Worm (Caenorhabditis elegans): ENCODE results near the gene Y73B6BL.289.

Y73B6BL.289 gene

ce11 chrIV:6323654-6324224 lies 23.6 kb upstream of the Y73B6BL.289 start, which contains the start of gene sqd-1 (continued):
- TF ChIP-seq F10B5.3 (tag; optimal IDR thresholded peaks at IDR 0.05) (peak; percentile 88), dmd-8 (GFP tag; IDR thresholded peaks at IDR 0.05) (peak; percentile 53; the same call in 1 of the 2 replicates), nhr-48 (tag; optimal IDR thresholded peaks at IDR 0.05) (peak; percentile 87), Y75B8A.6 (GFP tag; IDR thresholded peaks at IDR 0.05) (peak; percentile 88), daf-12 (tag; optimal IDR thresholded peaks at IDR 0.05) (no peak), ceh-20 (GFP tag; IDR thresholded peaks at IDR 0.05) (peak; percentile 93), F26F4.8 (GFP tag; conservative IDR thresholded peaks at IDR 0.05) (no peak), zip-2 (tag; optimal IDR thresholded peaks at IDR 0.05) (peak; percentile 53), nhr-111 (GFP tag; optimal IDR thresholded peaks at IDR 0.05) (peak; percentile 64), mep-1 (tag; optimal IDR thresholded peaks at IDR 0.05) (peak; percentile 96), pqm-1 (tag; optimal IDR thresholded peaks at IDR 0.05) (no peak), gei-8 (GFP tag; optimal IDR thresholded peaks at IDR 0.05) (peak; percentile 58), mxl-2 (GFP tag; conservative IDR thresholded peaks at IDR 0.05) (no peak), ztf-7 (tag; optimal IDR thresholded peaks at IDR 0.05) (peak; percentile 87), dve-1 (tag; optimal IDR thresholded peaks at IDR 0.05; ENCODE audit: insufficient read depth) (peak; percentile 99), sdz-12 (GFP tag; optimal IDR thresholded peaks at IDR 0.05) (peak; percentile 70), hmg-1.1 (GFP tag; IDR thresholded peaks at IDR 0.05) (peak; percentile 96), lin-29 (GFP tag; IDR thresholded peaks at IDR 0.05) (peak; percentile 85), nhr-11 (tag; optimal IDR thresholded peaks at IDR 0.05) (peak; percentile 95), lin-15B (tag; optimal IDR thresholded peaks at IDR 0.05) (peak; percentile 56), daf-8 (GFP tag; IDR thresholded peaks at IDR 0.05) (no peak), unc-39 (tag; optimal IDR thresholded peaks at IDR 0.05) (no peak), lir-3 (tag; optimal IDR thresholded peaks at IDR 0.05) (no peak), set-16 (GFP tag; IDR thresholded peaks at IDR 0.05) (peak; percentile 78), lim-7 (GFP tag; IDR thresholded peaks at IDR 0.05) (peak; percentile 74), F44E2.7 (GFP tag; IDR thresholded peaks at IDR 0.05) (no peak), madf-9 (GFP tag; conservative IDR thresholded peaks at IDR 0.05) (peak; percentile 92), zag-1 (tag; optimal IDR thresholded peaks at IDR 0.05) (peak; percentile 0), saeg-2 (GFP tag; IDR thresholded peaks at IDR 0.05) (peak; percentile 86), nhr-10 (tag; optimal IDR thresholded peaks at IDR 0.05) (peak; percentile 25), T26A8.4 (GFP tag; IDR thresholded peaks at IDR 0.05) (peak; percentile 98), ceh-44 (GFP tag; IDR thresholded peaks at IDR 0.05) (peak; percentile 84; the same call in 1 of the 2 replicates), ceh-28 (tag; optimal IDR thresholded peaks at IDR 0.05) (no peak), daf-19 (GFP tag; conservative IDR thresholded peaks at IDR 0.05) (no peak), ceh-62 (tag; optimal IDR thresholded peaks at IDR 0.05) (no peak), F49E8.2 (tag; optimal IDR thresholded peaks at IDR 0.05; ENCODE audit: borderline replicate concordance) (peak; percentile 87), nhr-6 (tag; optimal IDR thresholded peaks at IDR 0.05) (peak; percentile 93), zfp-2 (tag; optimal IDR thresholded peaks at IDR 0.05) (peak; percentile 99), lsy-2 (tag; optimal IDR thresholded peaks at IDR 0.05) (peak; percentile 95 to 99), duxl-1 (tag; optimal IDR thresholded peaks at IDR 0.05; ENCODE audit: poor library complexity) (peak; percentile 82), fkh-10 (GFP tag; optimal IDR thresholded peaks at IDR 0.05) (peak; percentile 80), daf-16 (GFP tag; optimal IDR thresholded peaks at IDR 0.05) (peak; percentile 60 to 94), daf-16 (tag; optimal IDR thresholded peaks at IDR 0.05) (peak; percentile 87), ztf-11 (tag; optimal IDR thresholded peaks at IDR 0.05) (peak; percentile 7), dmd-6 (GFP tag; IDR thresholded peaks at IDR 0.05) (peak; percentile 96), ceh-32 (tag; optimal IDR thresholded peaks at IDR 0.05; ENCODE audit: poor library complexity) (peak; percentile 79), fos-1 (tag; optimal IDR thresholded peaks at IDR 0.05) (peak; percentile 53), unc-130 (GFP tag; optimal IDR thresholded peaks at IDR 0.05) (peak; percentile 86), ctbp-1 (GFP tag; IDR thresholded peaks at IDR 0.05) (peak; percentile 87), egl-27 (tag; optimal IDR thresholded peaks at IDR 0.05) (no peak), arid-1 (GFP tag; conservative IDR thresholded peaks at IDR 0.05) (peak; percentile 92), lin-13 (GFP tag; optimal IDR thresholded peaks at IDR 0.05) (peak; percentile 90)

Measured in whole organism, L4 larva.